5 fruit fly cellular contexts compared by ENCODE assay signal in genomic region chr3R:6410412-6411225, dm6.
TF ChIP-seq lines count a peak whose summit lies in the region.

No protein-coding gene starts in this region.

- peak; percentile 54 for TF ChIP-seq CTCF in whole organism, embryonic (GFP tag; optimal IDR thresholded peaks at IDR 0.05; lab: Kevin White, UChicago)

TF ChIP-seq in whole organism, adult, 20 proteins besides CTCF, POLR2A, EP300 and RAD21:
- TF ChIP-seq CG1620 (GFP tag; optimal IDR thresholded peaks at IDR 0.05; lab: Kevin White, UChicago) (no peak), ovo (GFP tag; optimal IDR thresholded peaks at IDR 0.05; lab: Kevin White, UChicago) (no peak), CG7101 (tag; optimal IDR thresholded peaks at IDR 0.05; lab: Kevin White, UChicago) (peak; percentile 19), Hr96 (GFP tag; optimal IDR thresholded peaks at IDR 0.05; lab: Kevin White, UChicago) (peak; percentile 14), CG33017 (tag; optimal IDR thresholded peaks at IDR 0.05; lab: Kevin White, UChicago) (peak; percentile 8), CG11617 (GFP tag; optimal IDR thresholded peaks at IDR 0.05; lab: Kevin White, UChicago) (peak; percentile 41), cnc (optimal IDR thresholded peaks at IDR 0.05; lab: Kevin White, UChicago) (no peak), toe (GFP tag; optimal IDR thresholded peaks at IDR 0.05; lab: Kevin White, UChicago) (no peak), CG12768 (GFP tag; optimal IDR thresholded peaks at IDR 0.05; lab: Kevin White, UChicago) (peak; percentile 25), CG7045 (GFP tag; optimal IDR thresholded peaks at IDR 0.05; lab: Kevin White, UChicago) (peak; percentile 4), CG14711 (tag; optimal IDR thresholded peaks at IDR 0.05; lab: Kevin White, UChicago) (peak; percentile 2), pad (GFP tag; optimal IDR thresholded peaks at IDR 0.05; lab: Kevin White, UChicago) (peak; percentile 12), bab1 (GFP tag; optimal IDR thresholded peaks at IDR 0.05; lab: Kevin White, UChicago) (peak; percentile 8), tj (GFP tag; optimal IDR thresholded peaks at IDR 0.05; lab: Kevin White, UChicago) (peak; percentile 74)
TF ChIP-seq in whole organism, adult: peak in this region for 10.

TF ChIP-seq in whole organism, embryonic, 481 proteins besides CTCF, POLR2A, EP300 and RAD21 (continues in another document):
- TF ChIP-seq disco-r (GFP tag; optimal IDR thresholded peaks at IDR 0.05; lab: Kevin White, UChicago) (peak; percentile 73), Deaf1 (tag; optimal IDR thresholded peaks at IDR 0.05; lab: Kevin White, UChicago) (peak; percentile 72), Hr51 (GFP tag; optimal IDR thresholded peaks at IDR 0.05; lab: Kevin White, UChicago) (peak; percentile 31 to 93), Hand (GFP tag; optimal IDR thresholded peaks at IDR 0.05; lab: Kevin White, UChicago) (peak; percentile 88), CG1602 (GFP tag; optimal IDR thresholded peaks at IDR 0.05; lab: Kevin White, UChicago) (peak; percentile 82), CG3163 (GFP tag; optimal IDR thresholded peaks at IDR 0.05; lab: Kevin White, UChicago) (peak; percentile 54), CG6854 (GFP tag; optimal IDR thresholded peaks at IDR 0.05; lab: Kevin White, UChicago) (peak; percentile 87), Dek (tag; optimal IDR thresholded peaks at IDR 0.05; lab: Kevin White, UChicago) (peak; percentile 81), D19A (tag; optimal IDR thresholded peaks at IDR 0.05; lab: Kevin White, UChicago) (peak; percentile 88), CG33213 (GFP tag; optimal IDR thresholded peaks at IDR 0.05; lab: Kevin White, UChicago) (peak; percentile 48), nau (GFP tag; optimal IDR thresholded peaks at IDR 0.05; lab: Kevin White, UChicago) (peak; percentile 89), Gsc (GFP tag; IDR thresholded peaks at IDR 0.05; lab: Robert Waterston, UW) (no peak), CG2678 (tag; optimal IDR thresholded peaks at IDR 0.05; lab: Kevin White, UChicago) (peak; percentile 96), CG10654 (GFP tag; optimal IDR thresholded peaks at IDR 0.05; lab: Kevin White, UChicago) (peak; percentile 51), wdn (GFP tag; IDR thresholded peaks at IDR 0.05; lab: Robert Waterston, UW) (peak; percentile 45), lab (GFP tag; optimal IDR thresholded peaks at IDR 0.05; lab: Kevin White, UChicago) (peak; percentile 88), pnt (GFP tag; optimal IDR thresholded peaks at IDR 0.05; lab: Kevin White, UChicago) (peak; percentile 74), CG15696 (tag; optimal IDR thresholded peaks at IDR 0.05; lab: Kevin White, UChicago) (peak; percentile 49), CG2199 (GFP tag; IDR thresholded peaks at IDR 0.05; lab: Robert Waterston, UW) (0 out of 3 replicates have a peak, but pooled peaks have one; percentile 48)

TF ChIP-seq in whole organism, prepupa, 60 proteins besides CTCF, POLR2A, EP300 and RAD21 (continues in another document):
- TF ChIP-seq CG31627 (GFP tag; optimal IDR thresholded peaks at IDR 0.05; lab: Kevin White, UChicago): peak; percentile 77
- TF ChIP-seq Ets96B (tag; optimal IDR thresholded peaks at IDR 0.05; lab: Kevin White, UChicago): peak; percentile 63
- TF ChIP-seq CG3919 (GFP tag; optimal IDR thresholded peaks at IDR 0.05; lab: Kevin White, UChicago): peak; percentile 81
- peak; percentile 84 for TF ChIP-seq CG8119 (GFP tag; IDR thresholded peaks at IDR 0.05; lab: Robert Waterston, UW)
- peak; percentile 77 for TF ChIP-seq Smox (GFP tag; optimal IDR thresholded peaks at IDR 0.05; lab: Kevin White, UChicago)
- no peak for TF ChIP-seq CG6854 (GFP tag; optimal IDR thresholded peaks at IDR 0.05; lab: Kevin White, UChicago)
- peak; percentile 83 for TF ChIP-seq fd59A (GFP tag; optimal IDR thresholded peaks at IDR 0.05; lab: Kevin White, UChicago)
- peak; percentile 75 for TF ChIP-seq CG6808 (GFP tag; optimal IDR thresholded peaks at IDR 0.05; lab: Kevin White, UChicago)
- peak; percentile 78 for TF ChIP-seq Hr39 (GFP tag; optimal IDR thresholded peaks at IDR 0.05; lab: Kevin White, UChicago)
- peak; percentile 86 for TF ChIP-seq acj6 (GFP tag; optimal IDR thresholded peaks at IDR 0.05; lab: Kevin White, UChicago)
- peak; percentile 77 for TF ChIP-seq CG3032 (tag; optimal IDR thresholded peaks at IDR 0.05; lab: Kevin White, UChicago)
- peak; percentile 87 for TF ChIP-seq CG10631 (GFP tag; optimal IDR thresholded peaks at IDR 0.05; lab: Kevin White, UChicago)
- TF ChIP-seq Blimp-1 (GFP tag; optimal IDR thresholded peaks at IDR 0.05; lab: Kevin White, UChicago): no peak
- TF ChIP-seq ss (GFP tag; optimal IDR thresholded peaks at IDR 0.05; lab: Kevin White, UChicago): peak; percentile 80 to 90
- peak; percentile 61 for TF ChIP-seq eg (GFP tag; IDR thresholded peaks at IDR 0.05; lab: Robert Waterston, UW)
- peak; percentile 73 for TF ChIP-seq Sox15 (GFP tag; optimal IDR thresholded peaks at IDR 0.05; lab: Kevin White, UChicago)
- peak; percentile 79 for TF ChIP-seq CG34406 (GFP tag; optimal IDR thresholded peaks at IDR 0.05; lab: Kevin White, UChicago)
- TF ChIP-seq CG7368 (GFP tag; optimal IDR thresholded peaks at IDR 0.05; lab: Kevin White, UChicago): peak; percentile 67
- TF ChIP-seq dac (GFP tag; optimal IDR thresholded peaks at IDR 0.05; lab: Kevin White, UChicago): peak; percentile 76
- TF ChIP-seq CG8319 (GFP tag; optimal IDR thresholded peaks at IDR 0.05; lab: Kevin White, UChicago): peak; percentile 72

TF ChIP-seq in whole organism, pupa, 21 proteins besides CTCF, POLR2A, EP300 and RAD21:
- peak; percentile 75 for TF ChIP-seq CG15710 (tag; optimal IDR thresholded peaks at IDR 0.05; lab: Kevin White, UChicago)
- 0 out of 2 replicates have a peak, but pooled peaks have one; percentile 6 for TF ChIP-seq CG10348 (GFP tag; IDR thresholded peaks at IDR 0.05; lab: Robert Waterston, UW)
- TF ChIP-seq EcR (GFP tag; optimal IDR thresholded peaks at IDR 0.05; lab: Kevin White, UChicago): peak; percentile 95
- peak; percentile 76 for TF ChIP-seq CG17806 (tag; optimal IDR thresholded peaks at IDR 0.05; lab: Kevin White, UChicago)
- TF ChIP-seq CG14655 (GFP tag; optimal IDR thresholded peaks at IDR 0.05; lab: Kevin White, UChicago): peak; percentile 91
- TF ChIP-seq Pif1B (GFP tag; optimal IDR thresholded peaks at IDR 0.05; lab: Kevin White, UChicago): peak; percentile 67
- peak; percentile 71 for TF ChIP-seq Pif1A (GFP tag; optimal IDR thresholded peaks at IDR 0.05; lab: Kevin White, UChicago)
- TF ChIP-seq CG13204 (GFP tag; optimal IDR thresholded peaks at IDR 0.05; lab: Kevin White, UChicago): peak; percentile 80
- peak; percentile 79 for TF ChIP-seq CG12605 (GFP tag; IDR thresholded peaks at IDR 0.05; lab: Robert Waterston, UW)
- TF ChIP-seq CG9948 (tag; optimal IDR thresholded peaks at IDR 0.05; lab: Kevin White, UChicago): peak; percentile 85
- peak; percentile 47 for TF ChIP-seq CG32121 (GFP tag; IDR thresholded peaks at IDR 0.05; lab: Robert Waterston, UW)
- peak; percentile 4; the same call in 1 of the 2 replicates for TF ChIP-seq rn (GFP tag; IDR thresholded peaks at IDR 0.05; lab: Robert Waterston, UW)
- peak; percentile 86 for TF ChIP-seq CG8159 (tag; optimal IDR thresholded peaks at IDR 0.05; lab: Kevin White, UChicago)
- TF ChIP-seq gl (tag; optimal IDR thresholded peaks at IDR 0.05; lab: Kevin White, UChicago): peak; percentile 90
- TF ChIP-seq Snoo (tag; optimal IDR thresholded peaks at IDR 0.05; lab: Kevin White, UChicago): peak; percentile 71
- TF ChIP-seq CG4496 (GFP tag; IDR thresholded peaks at IDR 0.05; lab: Robert Waterston, UW): peak; percentile 65
- peak; percentile 70 for TF ChIP-seq Ets98B (GFP tag; IDR thresholded peaks at IDR 0.05; lab: Robert Waterston, UW)
- peak; percentile 87 for TF ChIP-seq CG8301 (tag; optimal IDR thresholded peaks at IDR 0.05; lab: Kevin White, UChicago)
- TF ChIP-seq CG34367 (tag; optimal IDR thresholded peaks at IDR 0.05; lab: Kevin White, UChicago): peak; percentile 63
- TF ChIP-seq fd96Ca (GFP tag; IDR thresholded peaks at IDR 0.05; lab: Robert Waterston, UW): peak; percentile 82
- peak; percentile 83 for TF ChIP-seq D1 (tag; optimal IDR thresholded peaks at IDR 0.05; lab: Kevin White, UChicago)

TF ChIP-seq in whole organism, wandering third instar larva, 38 proteins besides CTCF, POLR2A, EP300 and RAD21 (continues in another document):
- peak; percentile 91 for TF ChIP-seq psq (GFP tag; optimal IDR thresholded peaks at IDR 0.05; lab: Kevin White, UChicago)
- peak; percentile 16 for TF ChIP-seq CG32264 (GFP tag; optimal IDR thresholded peaks at IDR 0.05; lab: Kevin White, UChicago)
- TF ChIP-seq Dfd (GFP tag; optimal IDR thresholded peaks at IDR 0.05; lab: Kevin White, UChicago): no peak
- TF ChIP-seq Hr78 (GFP tag; optimal IDR thresholded peaks at IDR 0.05; lab: Kevin White, UChicago): no peak
- TF ChIP-seq Hnf4 (GFP tag; optimal IDR thresholded peaks at IDR 0.05; lab: Kevin White, UChicago): no peak
- no peak for TF ChIP-seq Rel (GFP tag; optimal IDR thresholded peaks at IDR 0.05; lab: Kevin White, UChicago)
- peak; percentile 40 for TF ChIP-seq Rel (tag; optimal IDR thresholded peaks at IDR 0.05; lab: Kevin White, UChicago)
- peak; percentile 81 for TF ChIP-seq fru (GFP tag; optimal IDR thresholded peaks at IDR 0.05; lab: Kevin White, UChicago)
- no peak for TF ChIP-seq dsf (GFP tag; optimal IDR thresholded peaks at IDR 0.05; lab: Kevin White, UChicago; ENCODE audit: borderline replicate concordance)
- no peak for TF ChIP-seq Abd-B (GFP tag; optimal IDR thresholded peaks at IDR 0.05; lab: Kevin White, UChicago)
- TF ChIP-seq sv (GFP tag; optimal IDR thresholded peaks at IDR 0.05; lab: Kevin White, UChicago): peak; percentile 80
- no peak for TF ChIP-seq Mio (GFP tag; optimal IDR thresholded peaks at IDR 0.05; lab: Kevin White, UChicago)
- TF ChIP-seq Vsx2 (GFP tag; optimal IDR thresholded peaks at IDR 0.05; lab: Kevin White, UChicago; ENCODE audit: partially characterized antibody): no peak
- no peak for TF ChIP-seq Jra (GFP tag; optimal IDR thresholded peaks at IDR 0.05; lab: Kevin White, UChicago)
- TF ChIP-seq N (GFP tag; optimal IDR thresholded peaks at IDR 0.05; lab: Kevin White, UChicago): no peak
- peak; percentile 84 for TF ChIP-seq ey (GFP tag; optimal IDR thresholded peaks at IDR 0.05; lab: Kevin White, UChicago)
- TF ChIP-seq tai (GFP tag; optimal IDR thresholded peaks at IDR 0.05; lab: Kevin White, UChicago): peak; percentile 41
- TF ChIP-seq jim (GFP tag; optimal IDR thresholded peaks at IDR 0.05; lab: Kevin White, UChicago): peak; percentile 74
- no peak for TF ChIP-seq dl (GFP tag; optimal IDR thresholded peaks at IDR 0.05; lab: Kevin White, UChicago; ENCODE audit: insufficient read depth in 1 of 2, partially characterized antibody in 2 of 2)
- peak; percentile 59 for TF ChIP-seq HLH106 (tag; optimal IDR thresholded peaks at IDR 0.05; lab: Kevin White, UChicago)
- TF ChIP-seq sage (GFP tag; optimal IDR thresholded peaks at IDR 0.05; lab: Kevin White, UChicago): no peak
- TF ChIP-seq dmrt93B (GFP tag; optimal IDR thresholded peaks at IDR 0.05; lab: Kevin White, UChicago): peak; percentile 62
- TF ChIP-seq br (GFP tag; optimal IDR thresholded peaks at IDR 0.05; lab: Kevin White, UChicago): peak; percentile 69
- TF ChIP-seq GATAd (GFP tag; optimal IDR thresholded peaks at IDR 0.05; lab: Kevin White, UChicago): no peak
- TF ChIP-seq usp (GFP tag; optimal IDR thresholded peaks at IDR 0.05; lab: Kevin White, UChicago): no peak
